Fruit fly (Drosophila melanogaster) whole organism, adult: Measurements from ENCODE around the gene Pss.

Experiments
- CG11617 ChIP-seq: fragments of 200-800 bp; sonication (Bioruptor generic); optimal IDR thresholded peaks from 2 replicates; lab custom pipeline; 2017; ENCODE audit warnings: mild to moderate bottlenecking, missing biosample characterization, missing genetic modification reagents, missing genetic modification characterization
- CG12768 ChIP-seq: fragments of 200-800 bp; sonication (Bioruptor generic); optimal IDR thresholded peaks from 2 replicates; lab custom pipeline; 2017; ENCODE audit warnings: missing biosample characterization, missing genetic modification characterization, mild to moderate bottlenecking, moderate library complexity, missing genetic modification reagents
- CG14711 ChIP-seq: fragments of 200-800 bp; sonication (Bioruptor generic); optimal IDR thresholded peaks from 2 replicates; lab custom pipeline; 2018; ENCODE audit warnings: missing biosample characterization, mild to moderate bottlenecking, missing genetic modification characterization, moderate library complexity
- CG1620 ChIP-seq: fragments of 200-800 bp; sonication (Bioruptor generic); optimal IDR thresholded peaks from 2 replicates; lab custom pipeline; 2016; ENCODE audit warnings: missing biosample characterization, missing genetic modification characterization
- CG33017 ChIP-seq: fragments of 200-800 bp; sonication (Bioruptor generic); optimal IDR thresholded peaks from 2 replicates; lab custom pipeline; 2018; ENCODE audit warnings: missing biosample characterization, mild to moderate bottlenecking, missing genetic modification characterization, moderate library complexity
- CG5204 ChIP-seq: fragments of 200-800 bp; sonication (Bioruptor generic); optimal IDR thresholded peaks from 2 replicates; lab custom pipeline; 2016; ENCODE audit warnings: missing biosample characterization, missing genetic modification characterization
- CG7045 ChIP-seq: fragments of 200-800 bp; sonication (Bioruptor generic); optimal IDR thresholded peaks from 2 replicates; lab custom pipeline; 2017; ENCODE audit warnings: missing biosample characterization, mild to moderate bottlenecking, missing genetic modification characterization
- CG7101 ChIP-seq: fragments of 200-800 bp; sonication (Bioruptor generic); optimal IDR thresholded peaks from 2 replicates; lab custom pipeline; 2018; ENCODE audit warnings: missing biosample characterization, mild to moderate bottlenecking, missing genetic modification characterization, moderate library complexity
- Clk ChIP-seq: fragments of 200-800 bp; sonication (Bioruptor generic); optimal IDR thresholded peaks from 2 replicates; lab custom pipeline; 2017; ENCODE audit warnings: missing biosample characterization, missing genetic modification characterization
- Crg-1 ChIP-seq: fragments of 200-800 bp; sonication (Bioruptor generic); optimal IDR thresholded peaks from 2 replicates; lab custom pipeline; 2016; ENCODE audit warnings: missing biosample characterization, missing genetic modification characterization
- Hr96 ChIP-seq: fragments of 200-800 bp; sonication (Bioruptor generic); optimal IDR thresholded peaks from 2 replicates; lab custom pipeline; 2016; ENCODE audit warnings: missing biosample characterization, missing genetic modification characterization
- Mnt ChIP-seq: fragments of 200-800 bp; sonication (Bioruptor generic); optimal IDR thresholded peaks from 2 replicates; lab custom pipeline; 2016; ENCODE audit warnings: missing biosample characterization, mild to moderate bottlenecking, missing genetic modification characterization
- bab1 ChIP-seq: fragments of 200-800 bp; sonication (Bioruptor generic); optimal IDR thresholded peaks from 3 replicates; lab custom pipeline; 2019; ENCODE audit warnings: missing biosample characterization, mild to moderate bottlenecking, missing genetic modification characterization, moderate library complexity
- cic ChIP-seq: fragments of 200-800 bp; sonication (Bioruptor generic); optimal IDR thresholded peaks from 2 replicates; lab custom pipeline; 2017; ENCODE audit warnings: missing biosample characterization, mild to moderate bottlenecking, missing genetic modification characterization, moderate library complexity
- cnc ChIP-seq, 2 experiments: fragments of >200 bp; optimal IDR thresholded peaks; 2 replicates each; lab custom pipeline; 2017
- kay ChIP-seq: fragments of 200-800 bp; sonication (Bioruptor generic); peaks from one replicate; lab custom pipeline; 2016; ENCODE audit warnings: missing biosample characterization, missing genetic modification characterization, borderline replicate concordance
- ovo ChIP-seq: fragments of 200-800 bp; sonication (Bioruptor generic); optimal IDR thresholded peaks from 2 replicates; lab custom pipeline; 2016; ENCODE audit warnings: missing biosample characterization, missing genetic modification characterization
- pad ChIP-seq: fragments of 200-800 bp; sonication (Bioruptor generic); optimal IDR thresholded peaks from 3 replicates; lab custom pipeline; 2017; ENCODE audit warnings: missing biosample characterization, missing genetic modification characterization, mild to moderate bottlenecking, moderate library complexity, missing genetic modification reagents
- tj ChIP-seq: fragments of 200-800 bp; sonication (Bioruptor generic); optimal IDR thresholded peaks from 3 replicates; lab custom pipeline; 2017; ENCODE audit warnings: missing biosample characterization, mild to moderate bottlenecking, missing genetic modification characterization, moderate library complexity
- toe ChIP-seq: fragments of 200-800 bp; sonication (Bioruptor generic); optimal IDR thresholded peaks from 2 replicates; lab custom pipeline; 2016; ENCODE audit warnings: missing biosample characterization, missing genetic modification characterization

Pss gene

DNA sequence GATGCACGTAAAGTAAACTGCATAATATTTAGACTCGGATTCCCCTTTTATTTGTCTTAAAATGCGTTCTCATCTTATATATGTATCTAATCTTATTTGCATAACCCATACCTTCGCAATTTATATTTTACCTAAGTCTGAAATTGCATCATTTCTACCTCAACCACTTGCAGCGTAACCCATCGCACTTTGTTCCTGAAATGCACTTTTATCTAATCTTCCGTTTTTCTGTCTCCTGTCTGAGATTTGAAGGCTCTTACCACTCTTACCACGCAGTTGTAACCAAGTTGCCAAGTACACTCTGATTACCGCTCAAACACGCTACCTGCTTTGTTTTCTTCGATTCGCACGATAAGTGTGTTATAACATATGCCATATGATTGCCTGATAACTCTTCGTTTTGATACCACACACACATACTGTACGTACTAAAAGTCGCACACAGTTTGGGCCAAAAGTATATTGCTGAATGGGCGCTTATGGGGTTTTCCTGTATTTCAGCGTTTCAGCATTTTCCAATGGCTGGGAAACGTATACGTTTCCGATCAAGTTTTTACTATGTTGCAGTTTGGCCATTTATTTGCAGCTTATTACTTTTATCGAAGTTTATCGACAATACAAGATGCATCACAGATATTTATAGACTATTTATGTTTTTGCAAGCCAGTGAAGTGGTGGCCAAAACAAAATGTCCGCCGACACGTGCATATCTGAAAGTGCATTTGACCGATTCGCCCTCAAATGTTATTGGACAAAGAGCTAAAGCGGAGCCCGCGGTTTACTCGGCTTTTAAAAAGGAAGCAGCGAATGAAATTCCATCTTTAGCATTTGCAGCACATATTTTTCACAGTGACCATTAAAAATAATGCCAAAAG is 13.4 kb upstream of the Pss start:
- TF ChIP-seq cnc (optimal IDR thresholded peaks at IDR 0.05; lab: Kevin White, UChicago) = no peak
- TF ChIP-seq bab1 (GFP tag; lab: Kevin White, UChicago) = no peak
- TF ChIP-seq tj (GFP tag; lab: Kevin White, UChicago) = peak; percentile 98
- no peak for TF ChIP-seq CG33017 (tag; lab: Kevin White, UChicago)
- no peak for TF ChIP-seq toe
- no peak for TF ChIP-seq Hr96
- TF ChIP-seq CG12768 = no peak
- no peak for TF ChIP-seq CG5204 (GFP tag; lab: Kevin White, UChicago)
- no peak for TF ChIP-seq CG1620 (GFP tag; lab: Kevin White, UChicago)
- no peak for TF ChIP-seq CG7101 (tag; lab: Kevin White, UChicago)
- TF ChIP-seq kay (GFP tag; lab: Kevin White, UChicago) = peak; percentile 72
- no peak for TF ChIP-seq ovo (GFP tag; lab: Kevin White, UChicago)
- peak; percentile 4 for TF ChIP-seq Mnt (GFP tag; lab: Kevin White, UChicago)
- no peak for TF ChIP-seq CG14711 (tag; lab: Kevin White, UChicago)
- TF ChIP-seq CG11617 (GFP tag; lab: Kevin White, UChicago) = no peak
- peak; percentile 28 for TF ChIP-seq cic (GFP tag; lab: Kevin White, UChicago)
- TF ChIP-seq Clk (GFP tag; lab: Kevin White, UChicago) = no peak

DNA sequence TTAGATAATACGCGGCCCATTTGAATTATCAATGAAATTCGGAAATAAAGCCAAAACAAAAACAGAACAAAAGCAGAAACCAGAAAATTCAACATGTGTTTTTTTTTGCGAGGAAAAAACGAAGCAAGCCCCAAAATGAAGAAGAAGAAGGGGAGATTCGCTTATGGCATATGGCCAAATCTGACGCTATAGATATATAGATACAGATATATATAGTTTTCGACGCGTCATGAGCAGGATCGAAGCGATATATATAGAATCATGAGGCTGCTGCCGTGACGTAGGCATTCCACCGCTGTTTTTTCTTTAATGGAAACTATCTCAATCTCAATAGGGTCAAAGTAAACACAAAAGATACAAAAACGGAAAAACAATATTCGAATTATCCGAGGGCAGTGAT is 12.5 kb upstream of the Pss start:
- no peak for TF ChIP-seq Hr96
- no peak for TF ChIP-seq CG11617 (GFP tag; lab: Kevin White, UChicago)
- TF ChIP-seq Clk (GFP tag; lab: Kevin White, UChicago) = no peak
- TF ChIP-seq CG5204 (GFP tag; lab: Kevin White, UChicago) = no peak
- TF ChIP-seq ovo (GFP tag; lab: Kevin White, UChicago) = no peak
- TF ChIP-seq Crg-1 (GFP tag; lab: Kevin White, UChicago) = no peak

DNA sequence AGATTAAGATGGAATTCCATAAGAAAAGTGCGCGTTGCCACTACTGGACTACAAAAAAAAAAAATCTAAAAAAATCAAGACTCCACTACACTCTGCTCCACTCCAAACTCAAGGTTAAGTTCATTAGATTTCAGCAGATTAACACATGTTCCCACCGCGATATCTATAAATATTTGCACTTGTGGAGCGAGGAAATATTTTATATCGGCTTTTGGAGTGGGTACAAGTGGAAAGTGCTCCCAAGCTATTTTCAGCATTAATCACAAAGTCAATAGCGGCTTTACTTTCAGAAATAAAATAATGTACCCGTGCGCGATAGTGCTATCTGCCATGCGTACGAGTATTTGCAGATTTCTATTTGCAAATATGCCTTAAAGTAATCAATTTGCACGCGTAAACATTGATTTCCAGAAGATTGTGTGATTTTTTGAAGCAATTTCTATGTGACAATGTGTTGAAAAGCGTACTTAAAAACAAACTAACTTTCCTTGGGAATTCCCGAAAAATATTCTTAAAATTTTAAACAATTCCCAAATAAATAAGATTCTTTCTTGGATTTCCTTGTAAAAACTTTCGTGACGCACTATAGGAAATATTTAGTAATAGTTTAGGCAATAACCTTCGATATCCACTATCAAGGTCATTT is 11.8 kb upstream of the Pss start:
- no peak for TF ChIP-seq CG1620 (GFP tag; lab: Kevin White, UChicago)
- TF ChIP-seq cic (GFP tag; lab: Kevin White, UChicago) = peak; percentile 56
- peak; percentile 19 for TF ChIP-seq CG5204 (GFP tag; lab: Kevin White, UChicago)
- peak; percentile 78 for TF ChIP-seq kay (GFP tag; lab: Kevin White, UChicago)
- no peak for TF ChIP-seq pad (GFP tag; lab: Kevin White, UChicago)

DNA sequence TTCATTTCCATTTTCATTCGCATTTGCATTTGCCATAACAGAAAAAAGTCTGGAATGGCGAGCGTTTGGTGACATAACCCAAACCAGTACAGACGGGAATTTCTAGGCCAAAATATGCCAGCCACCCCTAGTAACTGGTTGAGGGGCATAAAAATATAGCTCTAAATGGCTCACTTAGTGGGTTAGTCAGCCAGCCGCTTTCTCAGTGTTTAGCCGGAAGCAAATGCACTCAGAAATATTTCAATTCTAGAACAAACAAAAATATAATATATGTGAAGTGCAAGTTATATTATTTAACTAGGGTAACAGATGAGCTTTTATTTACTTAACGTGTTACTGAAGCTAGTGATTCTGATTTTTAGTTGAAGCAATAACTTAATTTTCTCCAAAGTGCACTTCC is 10.9 kb upstream of the Pss start:
- peak; percentile 63 for TF ChIP-seq kay (GFP tag; lab: Kevin White, UChicago)
- TF ChIP-seq cic (GFP tag; lab: Kevin White, UChicago) = no peak
- TF ChIP-seq CG7045 (GFP tag; lab: Kevin White, UChicago) = no peak
- no peak for TF ChIP-seq CG33017 (tag; lab: Kevin White, UChicago)
- no peak for TF ChIP-seq pad (GFP tag; lab: Kevin White, UChicago)

DNA sequence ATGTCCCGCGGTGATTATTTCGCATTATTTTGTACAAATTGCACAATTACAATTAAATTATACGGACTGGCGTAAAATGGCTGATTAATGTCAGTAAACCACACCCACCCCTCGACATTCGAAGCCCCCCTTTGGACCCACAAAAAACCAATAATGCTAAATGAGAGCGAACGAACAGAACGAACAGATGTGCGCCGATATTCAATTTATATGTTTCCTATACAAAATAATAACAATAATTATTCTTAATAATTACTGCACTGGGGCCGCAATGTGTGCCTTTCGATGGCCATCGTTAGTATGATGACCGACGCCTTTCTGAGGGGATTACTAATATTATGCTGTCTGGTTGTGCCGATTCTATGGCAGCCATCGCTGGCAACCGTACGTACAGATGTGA is 7.4 kb upstream of the Pss start, which contains the start of gene CG13250:
Gene CG13250, plus strand, starts transcription at position 301 of the 400 bp plus-strand sequence.
- TF ChIP-seq tj (GFP tag; lab: Kevin White, UChicago) (peak; percentile 65), CG12768 (no peak)

DNA sequence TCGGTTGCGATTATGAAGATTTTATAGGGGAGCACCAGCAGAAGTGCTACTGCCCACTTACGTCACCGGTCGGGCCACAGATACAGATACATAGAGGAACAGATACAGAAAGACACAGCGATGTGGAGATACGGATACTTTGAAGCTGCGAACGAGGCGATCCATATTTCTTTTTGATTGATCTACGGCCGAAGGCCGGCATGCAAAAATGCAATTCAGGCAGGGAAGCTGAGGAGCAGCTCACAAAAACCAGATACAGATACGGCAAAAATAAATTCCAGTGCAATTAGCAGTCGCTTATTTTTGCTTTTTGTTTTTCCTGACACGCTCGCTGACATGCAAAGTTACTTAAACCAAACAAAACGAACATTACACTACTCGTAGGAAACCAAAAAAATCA is 5.3 kb upstream of the Pss start:
- TF ChIP-seq CG11617 (GFP tag; lab: Kevin White, UChicago) (no peak), cic (GFP tag; lab: Kevin White, UChicago) (no peak), Hr96 (no peak), cnc (optimal IDR thresholded peaks at IDR 0.05; lab: Kevin White, UChicago) (no peak), CG33017 (tag; lab: Kevin White, UChicago) (no peak), CG1620 (GFP tag; lab: Kevin White, UChicago) (no peak), ovo (GFP tag; lab: Kevin White, UChicago) (no peak)
